Worm (Caenorhabditis elegans): ENCODE measurements around the gene T06E6.1.

- TF ChIP-seq ceh-36 (tag; optimal IDR thresholded peaks at IDR 0.05) (no peak), ama-1 (optimal IDR thresholded peaks at IDR 0.05) (no peak), hmbx-1 (tag; optimal IDR thresholded peaks at IDR 0.05) (no peak), F13C5.2 (tag; optimal IDR thresholded peaks at IDR 0.05) (no peak), sea-1 (GFP tag; conservative IDR thresholded peaks at IDR 0.05) (no peak), flt-1 (GFP tag; IDR thresholded peaks at IDR 0.05) (no peak), B0310.2 (tag; optimal IDR thresholded peaks at IDR 0.05) (no peak)
Observed at ce11 chrV:15442384-15442783, 47.6 kb upstream of the T06E6.1 start.
